Fruit fly (Drosophila melanogaster) whole organism, adult: Measurements from ENCODE around the gene SMC5.

Experiments
- CG11617 ChIP-seq: fragments of 200-800 bp; sonication (Bioruptor generic); optimal IDR thresholded peaks from 2 replicates; lab custom pipeline; 2017; ENCODE audit warnings: mild to moderate bottlenecking, missing biosample characterization, missing genetic modification reagents, missing genetic modification characterization
- CG14711 ChIP-seq: fragments of 200-800 bp; sonication (Bioruptor generic); optimal IDR thresholded peaks from 2 replicates; lab custom pipeline; 2018; ENCODE audit warnings: missing biosample characterization, mild to moderate bottlenecking, missing genetic modification characterization, moderate library complexity
- CG7045 ChIP-seq: fragments of 200-800 bp; sonication (Bioruptor generic); optimal IDR thresholded peaks from 2 replicates; lab custom pipeline; 2017; ENCODE audit warnings: missing biosample characterization, mild to moderate bottlenecking, missing genetic modification characterization
- Crg-1 ChIP-seq: fragments of 200-800 bp; sonication (Bioruptor generic); optimal IDR thresholded peaks from 2 replicates; lab custom pipeline; 2016; ENCODE audit warnings: missing biosample characterization, missing genetic modification characterization

dm6 chr3L:21617354-21617753 lies 48.4 kb downstream of the SMC5 start, which contains the start of the genes S1P and CG11307:
- TF ChIP-seq Crg-1 (GFP tag; lab: Kevin White, UChicago) (no peak), CG14711 (no peak), CG11617 (GFP tag; lab: Kevin White, UChicago) (no peak), CG7045 (GFP tag; lab: Kevin White, UChicago) (no peak)
